Fruit fly (Drosophila melanogaster) whole organism, wandering third instar larva: ENCODE data around the gene emei.

Experiments used
- Hnf4 ChIP-seq: fragments of 200-800 bp; sonication (Bioruptor generic); optimal IDR thresholded peaks from 2 replicates; lab custom pipeline; 2016; ENCODE audit warnings: missing biosample characterization, mild to moderate bottlenecking, missing genetic modification characterization
- Hr78 ChIP-seq: fragments of >200 bp; optimal IDR thresholded peaks from 2 replicates; lab custom pipeline; 2017; ENCODE audit warnings: missing biosample characterization, missing genetic modification characterization
- Mio ChIP-seq: sonication (Bioruptor generic); optimal IDR thresholded peaks from 2 replicates; lab custom pipeline; 2016; ENCODE audit warnings: missing biosample characterization, missing genetic modification characterization
- Rel ChIP-seq, 2 experiments: fragments of 200-800 bp; sonication (Bioruptor generic) in 1 of 2; optimal IDR thresholded peaks; 2 replicates in 1 of 2; 3 replicates in 1 of 2; lab custom pipeline; 2016 to 2019; ENCODE audit warnings: mild to moderate bottlenecking in 2 of 2, missing biosample characterization in 2 of 2, missing genetic modification characterization in 2 of 2, moderate library complexity in 1 of 2
- dsf ChIP-seq: sonication (Bioruptor generic); optimal IDR thresholded peaks from 2 replicates; lab custom pipeline; 2016; ENCODE audit warnings: missing biosample characterization, missing genetic modification characterization, borderline replicate concordance
- fru ChIP-seq: fragments of 200-800 bp; sonication (Bioruptor generic); optimal IDR thresholded peaks from 3 replicates; lab custom pipeline; 2016; ENCODE audit warnings: missing biosample characterization, mild to moderate bottlenecking, missing genetic modification characterization
- h ChIP-seq: fragments of 200-800 bp; sonication (Bioruptor generic); optimal IDR thresholded peaks from 3 replicates; lab custom pipeline; 2016; ENCODE audit warnings: missing biosample characterization, mild to moderate bottlenecking, missing genetic modification characterization
- jim ChIP-seq: fragments of 175-275, 200-325 bp; sonication (Bioruptor generic); optimal IDR thresholded peaks from 2 replicates; lab custom pipeline; 2016; ENCODE audit warnings: missing biosample characterization, mild to moderate bottlenecking, missing genetic modification characterization
- pan ChIP-seq: fragments of >200 bp; optimal IDR thresholded peaks from 2 replicates; lab custom pipeline; 2017
- psq ChIP-seq: fragments of 200-800 bp; sonication (Bioruptor generic); optimal IDR thresholded peaks from 3 replicates; lab custom pipeline; 2017; ENCODE audit warnings: missing biosample characterization, mild to moderate bottlenecking, missing genetic modification characterization, moderate library complexity
- rgr ChIP-seq: fragments of 200-800 bp; sonication (Bioruptor generic); optimal IDR thresholded peaks from 3 replicates; lab custom pipeline; 2016; ENCODE audit warnings: missing biosample characterization, mild to moderate bottlenecking, missing genetic modification characterization
- sv ChIP-seq: fragments of 200-800 bp; sonication (Bioruptor generic); optimal IDR thresholded peaks from 3 replicates; lab custom pipeline; 2016; ENCODE audit warnings: missing biosample characterization, missing genetic modification characterization

DNA sequence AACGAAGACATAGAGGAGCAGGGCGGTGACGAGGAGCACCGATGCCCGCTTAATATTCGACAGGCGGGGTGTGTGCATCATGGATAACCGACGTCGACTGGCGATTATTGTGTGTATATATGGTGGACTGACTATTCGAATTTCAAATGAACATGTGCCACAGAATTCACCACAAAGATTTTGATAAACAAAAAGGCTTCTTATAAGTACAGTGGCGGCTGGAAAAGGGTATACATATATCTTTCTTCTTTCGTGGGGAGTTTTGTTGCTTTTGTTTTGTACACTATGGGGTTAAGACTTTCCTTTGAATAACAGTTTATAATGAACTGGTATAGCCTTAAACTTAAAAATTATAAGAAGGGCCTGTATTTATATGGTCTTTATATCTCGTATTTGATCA, 39.7 kb upstream of the emei start, which contains the start of gene CG6310:
- TF ChIP-seq Hnf4 (GFP tag; lab: Kevin White, UChicago) (no peak), Mio (GFP tag; lab: Kevin White, UChicago) (no peak), pan (lab: Kevin White, UChicago) (no peak), sv (GFP tag; lab: Kevin White, UChicago) (no peak), fru (GFP tag; lab: Kevin White, UChicago) (no peak), Hr78 (GFP tag; lab: Kevin White, UChicago) (no peak), psq (GFP tag; lab: Kevin White, UChicago) (no peak), dsf (GFP tag; lab: Kevin White, UChicago) (no peak), jim (GFP tag; lab: Kevin White, UChicago) (no peak), rgr (GFP tag; lab: Kevin White, UChicago) (no peak), Rel (GFP tag; optimal IDR thresholded peaks at IDR 0.05; lab: Kevin White, UChicago) (no peak), Rel (tag; optimal IDR thresholded peaks at IDR 0.05; lab: Kevin White, UChicago) (no peak), h (GFP tag; lab: Kevin White, UChicago) (no peak)
